Fruit fly (Drosophila melanogaster) Kc167 (cell line): ENCODE measurements around the gene Gr98c.

Source experiments
- h ChIP-seq: fragments of >200 bp; optimal IDR thresholded peaks from 3 replicates; lab custom pipeline; 2018; ENCODE audit warnings: missing external identifiers
- ttk ChIP-seq: sonication (Bioruptor generic); optimal IDR thresholded peaks from 2 replicates; lab custom pipeline; 2017; ENCODE audit warnings: missing external identifiers

- TF ChIP-seq ttk (lab: Kevin White, UChicago): no peak
- TF ChIP-seq h (lab: Kevin White, UChicago): no peak
These were observed 46.6 kb upstream of the Gr98c start for dm6 chr3R:27497616-27498015.
